Worm (Caenorhabditis elegans) whole organism, L2 larva: Measurements from ENCODE around the gene zig-10.

ENCODE experiments used
- ama-1 ChIP-seq: fragments of 150-350 bp; optimal IDR thresholded peaks from 2 replicates; lab custom pipeline; 2018; ENCODE audit warnings: inconsistent platforms
- ceh-16 ChIP-seq: fragments of 150-350 bp; optimal IDR thresholded peaks from 2 replicates; lab custom pipeline; 2014; ENCODE audit warnings: missing biosample characterization, missing genetic modification characterization
- fos-1 ChIP-seq: fragments of 150-350 bp; optimal IDR thresholded peaks from 2 replicates; lab custom pipeline; 2014; ENCODE audit warnings: missing biosample characterization, missing genetic modification characterization
- lin-11 ChIP-seq: fragments of 150-350 bp; sonication (generic microtip); optimal IDR thresholded peaks from 2 replicates; lab custom pipeline; 2014; ENCODE audit warnings: missing biosample characterization, missing genetic modification characterization, inconsistent platforms, mixed read lengths
- lin-39 ChIP-seq: fragments of 150-350 bp; optimal IDR thresholded peaks from 2 replicates; lab custom pipeline; 2014; ENCODE audit warnings: missing biosample characterization, missing genetic modification reagents, missing genetic modification characterization
- lsy-2 ChIP-seq, 2 experiments: fragments of 150-350 bp in 1 of 2; sonication (generic microtip) in 1 of 2; optimal IDR thresholded peaks; 2 replicates each; lab custom pipeline; 2014 to 2017; ENCODE audit warnings: missing biosample characterization in 2 of 2, missing genetic modification characterization in 2 of 2
- mab-5 ChIP-seq: fragments of 150-350 bp; optimal IDR thresholded peaks from 2 replicates; lab custom pipeline; 2014; ENCODE audit warnings: missing biosample characterization, missing genetic modification characterization
- nhr-12 ChIP-seq: fragments of 150-350 bp; optimal IDR thresholded peaks from 2 replicates; lab custom pipeline; 2014; ENCODE audit warnings: missing biosample characterization, missing genetic modification characterization
- nhr-23 ChIP-seq: fragments of 150-350 bp; optimal IDR thresholded peaks from 2 replicates; lab custom pipeline; 2014; ENCODE audit warnings: missing biosample characterization, missing genetic modification reagents, missing genetic modification characterization
- nhr-25 ChIP-seq: fragments of 150-350 bp; sonication (generic microtip); optimal IDR thresholded peaks from 3 replicates; lab custom pipeline; 2014; ENCODE audit warnings: missing biosample characterization, missing genetic modification characterization
- nhr-6 ChIP-seq: fragments of 150-350 bp; optimal IDR thresholded peaks from 2 replicates; lab custom pipeline; 2014; ENCODE audit warnings: missing biosample characterization, missing genetic modification characterization
- sem-4 ChIP-seq: fragments of 150-350 bp; optimal IDR thresholded peaks from 2 replicates; lab custom pipeline; 2014; ENCODE audit warnings: missing biosample characterization, missing genetic modification reagents, missing genetic modification characterization
- skn-1 ChIP-seq: sonication (generic microtip); optimal IDR thresholded peaks from 2 replicates; lab custom pipeline; 2017; ENCODE audit warnings: missing biosample characterization, missing genetic modification characterization
- unc-62 ChIP-seq: fragments of 150-350 bp; optimal IDR thresholded peaks from 2 replicates; lab custom pipeline; 2014; ENCODE audit warnings: missing biosample characterization, missing genetic modification reagents, missing genetic modification characterization

DNA sequence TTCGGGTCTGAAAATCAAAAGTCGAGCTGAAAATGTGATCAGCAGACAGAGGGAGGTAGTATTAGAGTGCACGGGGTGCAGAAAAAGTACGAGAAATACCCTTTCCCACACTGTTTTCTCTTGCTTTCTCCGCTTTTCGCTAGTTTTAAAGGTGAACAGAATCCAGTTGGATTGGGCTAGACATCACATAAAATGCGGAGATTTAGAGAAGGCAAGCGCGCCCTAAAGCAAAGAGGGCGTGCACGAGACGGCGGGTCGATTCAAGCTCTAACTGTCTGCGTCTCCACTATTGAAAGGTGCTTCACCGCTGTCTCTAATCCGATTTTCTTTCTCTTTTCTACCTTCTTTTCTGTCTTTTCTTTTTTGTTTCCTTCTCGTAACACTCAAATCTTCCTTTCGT, 28.4 kb upstream of the zig-10 start:
- TF ChIP-seq nhr-12 (tag; lab: Kevin White, UChicago) (no peak), nhr-23 (tag; lab: Kevin White, UChicago) (no peak), nhr-25 (tag; lab: Kevin White, UChicago) (peak; percentile 79), mab-5 (tag; lab: Kevin White, UChicago) (peak; percentile 71), unc-62 (GFP tag; lab: Kevin White, UChicago) (no peak), ama-1 (lab: Kevin White, UChicago) (no peak), nhr-6 (tag; lab: Kevin White, UChicago) (peak; percentile 22), lin-39 (tag; lab: Kevin White, UChicago) (no peak), fos-1 (peak; percentile 53), sem-4 (no peak), skn-1 (tag; lab: Kevin White, UChicago) (no peak), lsy-2 (tag; optimal IDR thresholded peaks at IDR 0.05; lab: Kevin White, UChicago) (peak; percentile 66 to 88), lin-11 (peak; percentile 83), ceh-16 (no peak)
